Fruit fly (Drosophila melanogaster) whole organism, embryonic: ENCODE measurements around the gene SpdS.

Experiments
- Atf6 ChIP-seq: fragments of 200-800 bp; sonication (Bioruptor generic); IDR thresholded peaks from 2 replicates; pipeline ENCODE4 v1.3.6; 2022; ENCODE audit warnings: missing biosample characterization, missing genetic modification characterization
- B-H2 ChIP-seq: fragments of 200-800 bp; sonication (Bioruptor generic); optimal IDR thresholded peaks from 2 replicates; lab custom pipeline; 2018; ENCODE audit warnings: missing biosample characterization, mild to moderate bottlenecking, missing genetic modification characterization
- Blimp-1 ChIP-seq: fragments of 200-800 bp; sonication (Bioruptor generic); optimal IDR thresholded peaks from 3 replicates; lab custom pipeline; 2018; ENCODE audit warnings: missing biosample characterization, missing genetic modification characterization, mild to moderate bottlenecking, moderate library complexity, missing genetic modification reagents
- CG10431 ChIP-seq: fragments of 200-800 bp; sonication (Bioruptor generic); optimal IDR thresholded peaks from 3 replicates; lab custom pipeline; 2018; ENCODE audit warnings: missing biosample characterization, mild to moderate bottlenecking, missing genetic modification characterization
- CG11398 ChIP-seq: fragments of 200-800 bp; sonication (Bioruptor generic); optimal IDR thresholded peaks from 2 replicates; lab custom pipeline; 2016; ENCODE audit warnings: missing biosample characterization, missing genetic modification characterization
- CG11504 ChIP-seq: fragments of 200-800 bp; sonication (Bioruptor generic); optimal IDR thresholded peaks from 3 replicates; lab custom pipeline; 2019; ENCODE audit warnings: missing biosample characterization, mild to moderate bottlenecking, missing genetic modification characterization, moderate library complexity
- CG11560 ChIP-seq: fragments of 200-800 bp; sonication (Bioruptor generic); IDR thresholded peaks from 3 replicates; pipeline ENCODE4 v1.3.6; 2022; ENCODE audit warnings: missing biosample characterization, missing genetic modification characterization
- CG12744 ChIP-seq: fragments of 200-800 bp; sonication (Bioruptor generic); optimal IDR thresholded peaks from 2 replicates; lab custom pipeline; 2016; ENCODE audit warnings: missing biosample characterization, missing genetic modification characterization
- CG12942 ChIP-seq: fragments of 200-800 bp; sonication (Bioruptor generic); optimal IDR thresholded peaks from 3 replicates; lab custom pipeline; 2016; ENCODE audit warnings: missing biosample characterization, missing genetic modification characterization
- CG14014 ChIP-seq: fragments of 200-800 bp; sonication (Bioruptor generic); IDR thresholded peaks from 2 replicates; pipeline ENCODE4 v1.3.6; 2022; ENCODE audit warnings: missing biosample characterization, missing genetic modification characterization
- CG14860 ChIP-seq: fragments of 200-800 bp; sonication (Bioruptor generic); IDR thresholded peaks from 3 replicates; pipeline ENCODE4 v1.3.6; 2022; ENCODE audit warnings: missing biosample characterization, missing genetic modification characterization; ENCODE audit not compliant: partially characterized antibody
- CG15696 ChIP-seq: fragments of 200-800 bp; sonication (Bioruptor generic); optimal IDR thresholded peaks from 2 replicates; lab custom pipeline; 2019; ENCODE audit warnings: missing biosample characterization, mild to moderate bottlenecking, missing genetic modification characterization, moderate library complexity
- CG17802 ChIP-seq: fragments of 200-800 bp; sonication (Bioruptor generic); optimal IDR thresholded peaks from 2 replicates; lab custom pipeline; 2018; ENCODE audit warnings: missing biosample characterization, mild to moderate bottlenecking, missing genetic modification characterization, moderate library complexity
- CG30431 ChIP-seq: fragments of 200-800 bp; sonication (Bioruptor generic); optimal IDR thresholded peaks from 2 replicates; lab custom pipeline; 2017; ENCODE audit warnings: missing biosample characterization, missing genetic modification characterization
- CG3407 ChIP-seq: fragments of 200-800 bp; sonication (Bioruptor generic); optimal IDR thresholded peaks from 2 replicates; lab custom pipeline; 2018; ENCODE audit warnings: missing biosample characterization, mild to moderate bottlenecking, missing genetic modification characterization
- CG34376 ChIP-seq: fragments of 200-800 bp; sonication (Bioruptor generic); optimal IDR thresholded peaks from 2 replicates; lab custom pipeline; 2018; ENCODE audit warnings: missing biosample characterization, mild to moderate bottlenecking, missing genetic modification characterization
- CG3838 ChIP-seq: fragments of 200-800 bp; sonication (Bioruptor generic); optimal IDR thresholded peaks from 3 replicates; lab custom pipeline; 2016; ENCODE audit warnings: missing biosample characterization, missing genetic modification characterization
- CG4424 ChIP-seq: fragments of 200-800 bp; sonication (Bioruptor generic); optimal IDR thresholded peaks from 3 replicates; lab custom pipeline; 2016; ENCODE audit warnings: missing biosample characterization, missing genetic modification characterization
- CG4854 ChIP-seq: fragments of 200-800 bp; sonication (Bioruptor generic); optimal IDR thresholded peaks from 2 replicates; lab custom pipeline; 2016; ENCODE audit warnings: missing biosample characterization, missing genetic modification characterization, inconsistent platforms
- CG5245 ChIP-seq: fragments of 200-800 bp; sonication (Bioruptor generic); optimal IDR thresholded peaks from 3 replicates; lab custom pipeline; 2016; ENCODE audit warnings: missing biosample characterization, missing genetic modification characterization
- CG5953 ChIP-seq: fragments of 200-800 bp; sonication (Bioruptor generic); IDR thresholded peaks from 2 replicates; pipeline ENCODE4 v1.3.6; 2022; ENCODE audit warnings: missing biosample characterization, missing genetic modification characterization
- CG6791 ChIP-seq: fragments of 200-800 bp; sonication (Bioruptor generic); IDR thresholded peaks from 3 replicates; pipeline ENCODE4 v1.3.6; 2022; ENCODE audit warnings: missing biosample characterization, missing genetic modification characterization; ENCODE audit not compliant: partially characterized antibody
- CG7271 ChIP-seq: fragments of 200-800 bp; sonication (Bioruptor generic); optimal IDR thresholded peaks from 2 replicates; lab custom pipeline; 2018; ENCODE audit warnings: missing biosample characterization, mild to moderate bottlenecking, missing genetic modification characterization, moderate library complexity
- CG7786 ChIP-seq: fragments of 200-800 bp; sonication (Bioruptor generic); optimal IDR thresholded peaks from 2 replicates; lab custom pipeline; 2016; ENCODE audit warnings: missing biosample characterization, missing genetic modification characterization
- CG8089 ChIP-seq: fragments of 200-800 bp; sonication (Bioruptor generic); optimal IDR thresholded peaks from 3 replicates; lab custom pipeline; 2016; ENCODE audit warnings: missing biosample characterization, missing genetic modification characterization
- Doc2 ChIP-seq: fragments of 200-800 bp; sonication (Bioruptor generic); IDR thresholded peaks from 2 replicates; pipeline ENCODE4 v1.3.6; 2022; ENCODE audit warnings: missing biosample characterization, missing genetic modification characterization
- Drgx ChIP-seq: fragments of 200-800 bp; sonication (Bioruptor generic); IDR thresholded peaks from 2 replicates; pipeline ENCODE4 v1.3.6; 2022; ENCODE audit warnings: missing biosample characterization, missing genetic modification characterization
- E2f1 ChIP-seq: fragments of 200-800 bp; sonication (Bioruptor generic); IDR thresholded peaks from 2 replicates; pipeline ENCODE4 v1.3.6; 2022; ENCODE audit warnings: missing biosample characterization, missing genetic modification characterization
- Fer3 ChIP-seq: fragments of 200-800 bp; sonication (Bioruptor generic); optimal IDR thresholded peaks from 2 replicates; lab custom pipeline; 2018; ENCODE audit warnings: missing biosample characterization, mild to moderate bottlenecking, missing genetic modification characterization, moderate library complexity
- HLH54F ChIP-seq: fragments of 200-800 bp; sonication (Bioruptor generic); optimal IDR thresholded peaks from 3 replicates; lab custom pipeline; 2016; ENCODE audit warnings: missing biosample characterization, missing genetic modification characterization
- HmgD ChIP-seq: fragments of 200-800 bp; sonication (Bioruptor generic); optimal IDR thresholded peaks from 3 replicates; lab custom pipeline; 2016; ENCODE audit warnings: missing biosample characterization, missing genetic modification characterization
- Hr51 ChIP-seq, 2 experiments: fragments of 200-800 bp; sonication (Bioruptor generic); optimal IDR thresholded peaks; 2 replicates in 1 of 2; 3 replicates in 1 of 2; lab custom pipeline; 2016 to 2018; ENCODE audit warnings: missing biosample characterization in 2 of 2, missing genetic modification characterization in 2 of 2, mild to moderate bottlenecking in 1 of 2, moderate library complexity in 1 of 2
- Max ChIP-seq: fragments of 200-800 bp; sonication (Bioruptor generic); optimal IDR thresholded peaks from 2 replicates; lab custom pipeline; 2016; ENCODE audit warnings: missing biosample characterization, mild to moderate bottlenecking, missing genetic modification characterization
- Nf-YA ChIP-seq: fragments of 200-800 bp; sonication (Bioruptor generic); IDR thresholded peaks from 2 replicates; pipeline ENCODE4 v1.3.6; 2022; ENCODE audit warnings: missing biosample characterization, missing genetic modification characterization
- Ptx1 ChIP-seq: fragments of 200-800 bp; sonication (Bioruptor generic); IDR thresholded peaks from 2 replicates; pipeline ENCODE4 v1.3.6; 2022; ENCODE audit warnings: missing biosample characterization, missing genetic modification characterization
- Sox100B ChIP-seq: fragments of 200-800 bp; sonication (Bioruptor generic); optimal IDR thresholded peaks from 3 replicates; lab custom pipeline; 2018; ENCODE audit warnings: missing biosample characterization, mild to moderate bottlenecking, missing genetic modification characterization
- Trl ChIP-seq, 3 experiments: fragments of >200 bp in 2 of 3; fragments of 200-800 bp in 1 of 3; sonication (Bioruptor generic) in 1 of 3; optimal IDR thresholded peaks; 2 replicates in 1 of 3; 3 replicates in 2 of 3; lab custom pipeline; 2016 to 2017; ENCODE audit warnings: missing biosample characterization in 1 of 3, missing genetic modification characterization in 1 of 3
- chm ChIP-seq: fragments of 200-800 bp; sonication (Bioruptor generic); IDR thresholded peaks from 2 replicates; pipeline ENCODE4 v1.3.6; 2022; ENCODE audit warnings: missing biosample characterization, missing genetic modification characterization
- dpn ChIP-seq, 2 experiments: fragments of 200-800 bp; sonication (Bioruptor generic); optimal IDR thresholded peaks; 3 replicates each; lab custom pipeline; 2016; ENCODE audit warnings: missing biosample characterization in 2 of 2, missing genetic modification characterization in 2 of 2
- fd64A ChIP-seq: fragments of 200-800 bp; sonication (Bioruptor generic); optimal IDR thresholded peaks from 3 replicates; lab custom pipeline; 2018; ENCODE audit warnings: missing biosample characterization, mild to moderate bottlenecking, missing genetic modification characterization
- gcm ChIP-seq: fragments of 200-800 bp; sonication (Bioruptor generic); optimal IDR thresholded peaks from 2 replicates; lab custom pipeline; 2019; ENCODE audit warnings: missing biosample characterization, mild to moderate bottlenecking, missing genetic modification characterization, moderate library complexity
- gsb ChIP-seq: fragments of 200-800 bp; sonication (Bioruptor generic); IDR thresholded peaks from 2 replicates; pipeline ENCODE4 v1.3.6; 2022; ENCODE audit warnings: missing biosample characterization, missing genetic modification characterization
- jumu ChIP-seq: fragments of 200-800 bp; sonication (Bioruptor generic); optimal IDR thresholded peaks from 3 replicates; lab custom pipeline; 2016; ENCODE audit warnings: missing biosample characterization, missing genetic modification characterization
- nerfin-2 ChIP-seq: fragments of 200-800 bp; sonication (Bioruptor generic); IDR thresholded peaks from 2 replicates; pipeline ENCODE4 v1.3.6; 2022; ENCODE audit warnings: missing biosample characterization, missing genetic modification characterization; ENCODE audit not compliant: partially characterized antibody
- onecut ChIP-seq: fragments of 200-800 bp; sonication (Bioruptor generic); IDR thresholded peaks from 2 replicates; pipeline ENCODE4 v1.3.6; 2022; ENCODE audit warnings: missing biosample characterization, missing genetic modification characterization
- sens-2 ChIP-seq: fragments of 200-800 bp; sonication (Bioruptor generic); IDR thresholded peaks from 2 replicates; pipeline ENCODE4 v1.3.6; 2022; ENCODE audit warnings: missing biosample characterization, missing genetic modification characterization
- seq ChIP-seq: fragments of 200-800 bp; sonication (Bioruptor generic); IDR thresholded peaks from 2 replicates; pipeline ENCODE4 v1.3.6; 2022; ENCODE audit warnings: missing biosample characterization, missing genetic modification characterization
- slp2 ChIP-seq: fragments of 200-800 bp; sonication (Bioruptor generic); optimal IDR thresholded peaks from 2 replicates; lab custom pipeline; 2016; ENCODE audit warnings: missing biosample characterization, missing genetic modification characterization
- sob ChIP-seq: fragments of 200-800 bp; sonication (Bioruptor generic); IDR thresholded peaks from 2 replicates; pipeline ENCODE4 v1.3.6; 2022; ENCODE audit warnings: missing biosample characterization, missing genetic modification characterization
- trem ChIP-seq: fragments of 200-800 bp; optimal IDR thresholded peaks from 3 replicates; lab custom pipeline; 2019; ENCODE audit warnings: missing biosample characterization, mild to moderate bottlenecking, missing genetic modification characterization, moderate library complexity
- wek ChIP-seq: fragments of 200-800 bp; sonication (Bioruptor generic); optimal IDR thresholded peaks from 3 replicates; lab custom pipeline; 2018; ENCODE audit warnings: missing biosample characterization, mild to moderate bottlenecking, missing genetic modification characterization, moderate library complexity

Gene SpdS

dm6 chr3R:9618331-9618730, 13.1 kb upstream of the SpdS start (continued):
- peak; percentile 77 for TF ChIP-seq CG14014
- no peak for TF ChIP-seq nerfin-2
- TF ChIP-seq CG5245 (GFP tag; lab: Kevin White, UChicago), result peak; percentile 79
- peak; percentile 63 for TF ChIP-seq CG30431 (GFP tag; lab: Kevin White, UChicago)
- TF ChIP-seq trem, result peak; percentile 15
- peak; percentile 51 for TF ChIP-seq CG12942 (GFP tag; lab: Kevin White, UChicago)
- no peak for TF ChIP-seq gsb
- peak; percentile 19 for TF ChIP-seq HLH54F (GFP tag; lab: Kevin White, UChicago)
- no peak for TF ChIP-seq Trl (optimal IDR thresholded peaks at IDR 0.05; lab: Kevin White, UChicago)
- TF ChIP-seq Trl (GFP tag; optimal IDR thresholded peaks at IDR 0.05; lab: Kevin White, UChicago), result peak; percentile 66
- TF ChIP-seq dpn (GFP tag; optimal IDR thresholded peaks at IDR 0.05; lab: Kevin White, UChicago), result peak; percentile 67 to 76
- peak; percentile 29 for TF ChIP-seq Max (GFP tag; lab: Kevin White, UChicago)
- peak; percentile 77 for TF ChIP-seq CG4424
- no peak for TF ChIP-seq CG34376
- no peak for TF ChIP-seq B-H2 (GFP tag; lab: Kevin White, UChicago)
- no peak for TF ChIP-seq CG7271 (tag; lab: Kevin White, UChicago)
- TF ChIP-seq CG7786 (GFP tag; lab: Kevin White, UChicago), result peak; percentile 59
- TF ChIP-seq E2f1 (GFP tag; lab: Robert Waterston, UW), result peak; percentile 69
- peak; percentile 81 for TF ChIP-seq CG11504
- TF ChIP-seq CG4854 (GFP tag; lab: Kevin White, UChicago), result no peak
- TF ChIP-seq CG15696 (tag; lab: Kevin White, UChicago), result peak; percentile 54
- peak; percentile 65 for TF ChIP-seq seq (GFP tag; lab: Robert Waterston, UW)
- peak; percentile 84 for TF ChIP-seq sens-2 (GFP tag; lab: Robert Waterston, UW)
- peak; percentile 79 for TF ChIP-seq CG5953 (GFP tag; lab: Robert Waterston, UW)
- peak; percentile 60 for TF ChIP-seq Fer3 (tag; lab: Kevin White, UChicago)
- peak; percentile 42 for TF ChIP-seq gcm
- TF ChIP-seq CG14860, result no peak
- peak in 1 of 2 experiments; percentile 67 for TF ChIP-seq Hr51 (GFP tag; optimal IDR thresholded peaks at IDR 0.05; lab: Kevin White, UChicago)
- TF ChIP-seq CG10431, result no peak
- TF ChIP-seq Blimp-1 (GFP tag; lab: Kevin White, UChicago), result peak; percentile 82
- TF ChIP-seq CG3407 (GFP tag; lab: Kevin White, UChicago), result peak; percentile 61
- no peak for TF ChIP-seq HmgD (GFP tag; lab: Kevin White, UChicago)
- TF ChIP-seq jumu (GFP tag; lab: Kevin White, UChicago), result peak; percentile 68
- peak; percentile 51 for TF ChIP-seq CG11398 (GFP tag; lab: Kevin White, UChicago)
- peak; percentile 51 for TF ChIP-seq wek (GFP tag; lab: Kevin White, UChicago)
- TF ChIP-seq chm (GFP tag; lab: Robert Waterston, UW), result peak; percentile 76
- TF ChIP-seq slp2 (GFP tag; lab: Kevin White, UChicago), result peak; percentile 51
- TF ChIP-seq Drgx (GFP tag; lab: Robert Waterston, UW), result peak; percentile 92
- TF ChIP-seq CG6791 (GFP tag; lab: Robert Waterston, UW), result no peak
- TF ChIP-seq CG12744 (GFP tag; lab: Kevin White, UChicago), result no peak
- peak; percentile 34; the same call in 1 of the 3 replicates for TF ChIP-seq CG11560 (tag; lab: Robert Waterston, UW)
- TF ChIP-seq Sox100B, result peak; percentile 33
- peak; percentile 42 for TF ChIP-seq CG17802 (tag; lab: Kevin White, UChicago)
- peak; percentile 49; the same call in 1 of the 2 replicates for TF ChIP-seq Atf6
- peak; percentile 80 for TF ChIP-seq sob (GFP tag; lab: Robert Waterston, UW)
- TF ChIP-seq CG3838, result no peak
- peak; percentile 62 for TF ChIP-seq CG8089 (GFP tag; lab: Kevin White, UChicago)
- peak; percentile 76 for TF ChIP-seq Nf-YA (GFP tag; lab: Robert Waterston, UW)
- peak; percentile 44; the same call in 1 of the 2 replicates for TF ChIP-seq Doc2 (GFP tag; lab: Robert Waterston, UW)
- TF ChIP-seq fd64A (GFP tag; lab: Kevin White, UChicago), result peak; percentile 60
- TF ChIP-seq onecut (GFP tag; lab: Robert Waterston, UW), result peak; percentile 68
- peak; percentile 83 for TF ChIP-seq Ptx1 (GFP tag; lab: Robert Waterston, UW)
